Fruit fly (Drosophila melanogaster): ENCODE results near the gene Alms1b.

Alms1b gene

DNA sequence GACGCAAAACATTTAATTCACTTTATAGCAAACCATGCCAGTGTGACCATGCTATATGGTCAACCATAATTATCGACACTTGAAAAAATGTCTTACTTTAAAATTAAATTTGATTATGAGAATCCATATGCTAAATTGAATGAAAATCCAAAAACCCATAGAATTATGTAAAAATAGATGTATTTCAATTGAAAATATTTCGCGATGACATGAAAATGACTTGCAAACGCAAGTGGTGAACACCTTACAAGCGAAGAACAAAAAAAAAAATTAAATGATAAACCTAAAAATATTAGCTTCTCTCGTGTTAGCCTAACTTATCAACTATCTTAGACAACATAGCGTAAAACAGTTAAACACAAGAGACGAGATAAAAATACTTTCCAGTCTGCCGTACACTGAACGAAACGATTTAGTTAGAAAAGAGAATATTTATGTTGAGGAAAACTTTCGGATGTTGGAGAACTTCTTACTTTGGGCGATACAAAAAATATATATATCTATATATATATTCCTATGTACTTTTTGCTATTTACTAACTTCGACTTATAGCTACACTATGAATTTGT, 49.2 kb upstream of the Alms1b start (continued):
- TF ChIP-seq CG10543 (GFP tag; optimal IDR thresholded peaks at IDR 0.05) (no peak), HHEX (GFP tag; optimal IDR thresholded peaks at IDR 0.05) (peak; percentile 26), Opbp (GFP tag; IDR thresholded peaks at IDR 0.05; ENCODE audit: partially characterized antibody) (no peak), Tbp (GFP tag; optimal IDR thresholded peaks at IDR 0.05) (no peak), CG8944 (GFP tag; optimal IDR thresholded peaks at IDR 0.05) (peak; percentile 15), lola (GFP tag; optimal IDR thresholded peaks at IDR 0.05) (peak in 1 of 3 experiments; percentile 48), CG17385 (GFP tag; optimal IDR thresholded peaks at IDR 0.05) (peak; percentile 59), esg (GFP tag; conservative IDR thresholded peaks at IDR 0.05) (peak; percentile 12; the same call in 1 of the 2 replicates), CG4820 (GFP tag; optimal IDR thresholded peaks at IDR 0.05) (peak; percentile 33), Xrp1 (GFP tag; IDR thresholded peaks at IDR 0.05) (peak; percentile 69), CG30431 (GFP tag; optimal IDR thresholded peaks at IDR 0.05) (peak; percentile 2), Ets65A (GFP tag) (peak; percentile 82), fd64A (GFP tag; optimal IDR thresholded peaks at IDR 0.05) (peak; percentile 12), pum (GFP tag; optimal IDR thresholded peaks at IDR 0.05) (peak; percentile 14), twi (tag; optimal IDR thresholded peaks at IDR 0.05) (no peak), repo (GFP tag; optimal IDR thresholded peaks at IDR 0.05) (no peak), zfh2 (GFP tag; optimal IDR thresholded peaks at IDR 0.05) (peak; percentile 34), D19B (GFP tag; optimal IDR thresholded peaks at IDR 0.05) (peak; percentile 37), h (optimal IDR thresholded peaks at IDR 0.05) (no peak), sc (optimal IDR thresholded peaks at IDR 0.05) (no peak), sc (GFP tag; optimal IDR thresholded peaks at IDR 0.05) (no peak), fu2 (GFP tag; optimal IDR thresholded peaks at IDR 0.05) (peak; percentile 46), sima (GFP tag; optimal IDR thresholded peaks at IDR 0.05) (no peak), CG6689 (GFP tag; IDR thresholded peaks at IDR 0.05) (peak; percentile 71), bab2 (GFP tag; optimal IDR thresholded peaks at IDR 0.05) (peak; percentile 45), CG31224 (GFP tag; IDR thresholded peaks at IDR 0.05) (peak; percentile 27; the same call in 1 of the 2 replicates), pnt (GFP tag; optimal IDR thresholded peaks at IDR 0.05) (peak; percentile 56), CG8388 (GFP tag; optimal IDR thresholded peaks at IDR 0.05) (peak; percentile 53), dysf (GFP tag; IDR thresholded peaks at IDR 0.05) (0 out of 3 replicates have a peak, but pooled peaks have one; percentile 22), CrebB (tag; optimal IDR thresholded peaks at IDR 0.05) (no peak), caup (GFP tag; optimal IDR thresholded peaks at IDR 0.05; ENCODE audit: severe bottlenecking) (peak; percentile 59), hkb (optimal IDR thresholded peaks at IDR 0.05) (no peak), hkb (GFP tag; IDR thresholded peaks at IDR 0.05) (peak; percentile 56), gem (tag; optimal IDR thresholded peaks at IDR 0.05) (peak; percentile 78), al (GFP tag; IDR thresholded peaks at IDR 0.05) (peak; percentile 46), CG3407 (GFP tag; optimal IDR thresholded peaks at IDR 0.05) (peak; percentile 1), CG17361 (GFP tag; IDR thresholded peaks at IDR 0.05) (peak; percentile 64), mam (GFP tag; optimal IDR thresholded peaks at IDR 0.05) (peak; percentile 55), Hr78 (GFP tag; optimal IDR thresholded peaks at IDR 0.05) (no peak), usp (GFP tag; optimal IDR thresholded peaks at IDR 0.05) (no peak), ci (GFP tag; IDR thresholded peaks at IDR 0.05) (peak; percentile 27; the same call in 1 of the 3 replicates), Neu2 (GFP tag; optimal IDR thresholded peaks at IDR 0.05; ENCODE audit: borderline replicate concordance) (no peak), toy (GFP tag; IDR thresholded peaks at IDR 0.05) (no peak), Chrac-16 (GFP tag; optimal IDR thresholded peaks at IDR 0.05) (peak; percentile 59), tgo (GFP tag; IDR thresholded peaks at IDR 0.05) (peak; percentile 51; the same call in 2 of the 3 replicates), CG11093 (GFP tag; IDR thresholded peaks at IDR 0.05) (no peak), CG30403 (GFP tag; optimal IDR thresholded peaks at IDR 0.05) (peak; percentile 76), abd-A (tag; optimal IDR thresholded peaks at IDR 0.05) (no peak), CG9727 (GFP tag; optimal IDR thresholded peaks at IDR 0.05) (peak; percentile 52), CG6254 (GFP tag; optimal IDR thresholded peaks at IDR 0.05) (peak; percentile 39), pzg (GFP tag; optimal IDR thresholded peaks at IDR 0.05) (peak; percentile 33)
